Fruit fly (Drosophila melanogaster) Kc167 (cell line): ENCODE measurements around the gene CG42780.

ENCODE experiments used
- Myc ChIP-seq: fragments of >200 bp; optimal IDR thresholded peaks from 2 replicates; lab custom pipeline; 2017; ENCODE audit warnings: missing external identifiers
- Sin3A ChIP-seq: fragments of >200 bp; optimal IDR thresholded peaks from 2 replicates; lab custom pipeline; 2018; ENCODE audit warnings: missing external identifiers
- h ChIP-seq: fragments of >200 bp; optimal IDR thresholded peaks from 3 replicates; lab custom pipeline; 2018; ENCODE audit warnings: missing external identifiers
- insv ChIP-seq: fragments of >200 bp; optimal IDR thresholded peaks from 3 replicates; lab custom pipeline; 2018; ENCODE audit warnings: missing external identifiers
- psq ChIP-seq: fragments of >200 bp; optimal IDR thresholded peaks from 2 replicates; lab custom pipeline; 2017; ENCODE audit warnings: missing external identifiers
- ttk ChIP-seq: sonication (Bioruptor generic); optimal IDR thresholded peaks from 2 replicates; lab custom pipeline; 2017; ENCODE audit warnings: missing external identifiers

The CG42780 gene

DNA sequence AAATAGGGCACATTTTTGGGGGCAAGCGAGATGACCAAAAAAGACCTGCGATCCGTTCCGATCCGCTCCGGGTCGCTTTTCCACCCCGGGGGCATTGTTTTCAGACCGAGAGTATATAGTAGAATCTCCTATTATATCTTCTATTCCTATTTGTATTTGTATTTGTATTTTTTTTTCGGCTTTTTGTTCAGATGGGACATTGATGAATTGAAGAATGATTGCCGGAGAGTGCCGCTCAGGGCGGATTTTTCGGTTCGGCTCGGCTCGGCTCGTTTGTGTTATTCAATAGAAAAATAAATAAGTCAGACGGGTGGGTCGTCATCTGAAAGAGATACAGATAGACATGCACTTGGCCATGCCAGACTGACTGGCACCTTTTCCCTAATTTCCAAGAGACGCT, 10.2 kb downstream of the CG42780 start:
- no peak for TF ChIP-seq Sin3A (lab: Kevin White, UChicago)
- no peak for TF ChIP-seq psq (lab: Kevin White, UChicago)
- TF ChIP-seq insv (lab: Kevin White, UChicago), result no peak
- TF ChIP-seq Myc (lab: Kevin White, UChicago), result no peak
- no peak for TF ChIP-seq h (lab: Kevin White, UChicago)
- TF ChIP-seq ttk (lab: Kevin White, UChicago), result no peak

DNA sequence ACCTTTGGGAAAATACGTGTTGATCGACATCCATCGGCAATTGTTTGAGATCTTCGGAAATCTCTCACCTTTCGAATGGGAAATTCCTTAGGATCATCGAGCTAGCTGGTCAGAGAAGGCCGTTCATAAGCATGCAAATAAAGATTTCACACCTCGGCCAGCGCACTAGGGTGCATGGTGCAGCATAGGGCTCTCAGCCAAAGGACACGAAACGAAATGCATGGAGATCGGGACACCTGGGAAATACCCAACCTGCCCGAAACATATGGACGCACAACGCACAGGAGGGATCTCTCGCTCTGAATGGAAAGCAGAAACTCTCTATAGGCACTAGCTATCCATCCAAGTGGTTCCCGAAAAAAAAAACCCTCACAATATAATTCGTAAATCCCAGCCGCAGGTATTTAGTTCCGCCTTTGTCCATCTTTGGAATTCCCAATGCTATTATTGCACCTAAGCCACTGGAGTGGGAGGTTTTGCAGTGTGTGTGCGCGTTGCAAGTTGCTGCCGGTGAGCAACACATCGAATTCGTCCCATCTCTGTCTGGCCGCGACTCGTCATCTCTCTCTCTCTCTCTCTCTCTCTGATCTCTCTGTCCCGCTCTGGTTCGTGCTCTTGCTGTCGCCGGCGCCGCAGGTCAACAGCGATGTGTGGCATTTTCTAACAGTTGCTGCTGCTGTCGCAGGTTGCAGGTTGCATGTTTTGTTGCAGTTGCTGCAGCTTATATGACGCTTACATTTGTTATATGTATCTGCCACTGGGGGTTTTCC, 11.4 kb downstream of the CG42780 start:
- TF ChIP-seq Myc (lab: Kevin White, UChicago) (no peak), ttk (lab: Kevin White, UChicago) (no peak), h (lab: Kevin White, UChicago) (no peak), psq (lab: Kevin White, UChicago) (no peak), insv (lab: Kevin White, UChicago) (no peak), Sin3A (lab: Kevin White, UChicago) (no peak)

DNA sequence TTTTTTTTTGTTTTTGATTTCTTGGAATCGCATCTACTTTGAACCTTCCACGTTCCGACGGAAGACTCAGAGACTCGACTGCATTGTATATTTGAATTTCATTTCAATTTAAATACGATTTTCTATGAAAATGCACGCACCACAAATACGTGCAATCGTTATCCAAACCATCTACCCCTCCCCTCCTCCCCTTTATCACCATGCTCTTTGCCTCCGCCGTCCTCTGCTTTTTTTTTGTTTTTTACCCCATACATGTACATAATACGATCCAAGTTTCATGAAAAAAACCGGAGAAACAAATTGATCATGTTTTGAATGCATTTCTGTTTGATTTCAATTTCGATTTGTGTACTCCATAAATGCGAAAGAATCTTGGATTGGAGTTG, 12.3 kb downstream of the CG42780 start:
- TF ChIP-seq Myc (lab: Kevin White, UChicago) (no peak), Sin3A (lab: Kevin White, UChicago) (no peak), insv (lab: Kevin White, UChicago) (no peak), ttk (lab: Kevin White, UChicago) (no peak), h (lab: Kevin White, UChicago) (no peak), psq (lab: Kevin White, UChicago) (no peak)

DNA sequence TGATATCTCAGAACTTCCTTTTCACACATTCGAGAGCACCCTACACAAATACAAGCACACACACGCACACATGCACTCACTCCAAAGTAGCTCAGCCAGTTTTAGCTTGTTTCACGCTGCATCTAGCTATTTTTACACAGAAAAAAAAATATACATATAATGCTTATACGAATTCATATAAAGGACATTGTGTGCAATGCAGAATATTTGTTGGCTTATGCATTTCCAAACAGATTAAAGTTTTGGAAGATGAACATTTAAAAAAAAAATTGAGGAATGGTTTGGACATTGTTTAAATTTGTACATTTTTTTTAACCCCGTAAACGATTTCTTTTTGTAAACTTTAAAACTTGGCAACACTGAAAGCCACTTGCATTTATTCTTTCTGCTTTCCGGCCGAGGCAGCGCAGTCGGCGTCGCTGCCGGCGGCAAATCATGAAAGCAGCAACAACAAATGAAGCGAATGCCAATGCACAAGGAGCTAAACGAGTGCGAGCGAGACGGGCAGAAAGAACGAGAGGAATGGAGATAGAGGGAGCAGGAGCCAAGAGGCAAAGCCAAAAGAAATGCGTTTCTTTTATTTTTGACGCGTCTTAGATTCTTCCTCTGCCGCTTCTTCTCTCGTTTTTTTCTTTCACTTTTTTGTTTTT, 12.8 kb downstream of the CG42780 start:
- no peak for TF ChIP-seq Myc (lab: Kevin White, UChicago)
- no peak for TF ChIP-seq h (lab: Kevin White, UChicago)
- TF ChIP-seq Sin3A (lab: Kevin White, UChicago), result no peak
- no peak for TF ChIP-seq psq (lab: Kevin White, UChicago)
- no peak for TF ChIP-seq insv (lab: Kevin White, UChicago)
- no peak for TF ChIP-seq ttk (lab: Kevin White, UChicago)

DNA sequence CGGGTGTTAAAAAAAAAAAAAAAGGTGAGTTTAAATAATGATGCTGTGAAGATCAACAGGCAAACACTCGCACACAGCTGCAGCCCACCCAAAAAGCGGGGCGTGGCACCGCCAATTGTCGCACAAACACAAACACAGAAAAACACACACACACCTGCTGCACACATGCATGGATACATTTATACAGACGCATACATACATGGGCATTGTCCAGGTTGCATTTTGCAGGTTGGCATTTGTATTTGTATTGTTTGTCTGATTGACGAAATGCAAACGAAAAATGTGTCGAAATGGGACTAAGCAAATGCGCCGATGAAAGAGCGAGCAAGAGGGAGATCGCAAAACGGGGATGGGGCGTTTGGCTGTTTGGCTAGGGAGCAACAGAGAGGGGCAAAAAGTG, 13.5 kb downstream of the CG42780 start:
- no peak for TF ChIP-seq psq (lab: Kevin White, UChicago)
- no peak for TF ChIP-seq insv (lab: Kevin White, UChicago)
- no peak for TF ChIP-seq Myc (lab: Kevin White, UChicago)
- TF ChIP-seq h (lab: Kevin White, UChicago), result no peak
- TF ChIP-seq ttk (lab: Kevin White, UChicago), result no peak
- TF ChIP-seq Sin3A (lab: Kevin White, UChicago), result no peak

DNA sequence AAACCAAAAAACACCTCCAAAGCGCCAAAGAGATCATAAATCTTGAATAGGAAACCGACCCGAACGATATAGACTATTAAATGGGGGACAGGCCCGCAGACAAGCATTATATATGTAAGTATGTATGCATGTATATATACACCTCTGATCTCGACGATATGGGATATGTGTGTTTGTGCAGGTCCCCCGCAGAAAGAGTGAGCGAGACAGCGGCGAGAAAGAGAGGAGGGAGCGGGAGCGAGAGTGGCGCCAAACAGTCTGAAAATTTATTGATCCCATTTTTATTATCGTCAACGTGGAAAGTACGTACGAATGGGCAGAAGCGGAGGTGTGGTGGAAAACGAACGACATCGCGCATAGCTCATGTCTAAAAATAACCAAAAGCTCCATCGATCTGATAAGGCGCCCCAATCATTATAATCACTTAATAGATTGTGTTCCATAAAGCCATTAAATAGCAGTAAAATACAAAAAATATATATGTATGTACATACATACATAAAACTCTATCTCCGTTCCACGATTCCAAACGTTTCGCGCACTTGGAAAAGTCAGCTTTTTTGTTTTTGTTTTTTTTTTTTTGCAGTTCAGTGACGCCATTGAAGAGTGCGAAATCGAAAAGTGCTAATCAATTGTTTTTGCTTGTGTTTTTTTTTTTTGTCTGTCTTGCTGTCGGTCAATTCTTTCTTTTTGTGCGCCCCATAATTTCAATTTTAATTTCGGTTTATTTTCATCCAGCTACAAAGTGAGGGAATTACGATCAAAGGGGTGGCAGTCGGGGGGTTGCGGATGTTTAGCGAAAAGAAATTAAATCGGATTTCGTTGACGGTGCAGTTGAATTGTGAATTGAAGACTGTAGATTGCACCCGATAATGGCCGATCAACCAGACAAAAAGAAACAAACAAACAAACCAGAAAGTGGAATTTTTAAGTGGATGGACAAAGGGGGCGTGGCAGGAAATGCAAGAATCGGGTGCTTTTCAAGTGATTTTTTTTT, 14.5 kb downstream of the CG42780 start:
- TF ChIP-seq ttk (lab: Kevin White, UChicago) (no peak), Sin3A (lab: Kevin White, UChicago) (no peak), Myc (lab: Kevin White, UChicago) (no peak), insv (lab: Kevin White, UChicago) (no peak)

DNA sequence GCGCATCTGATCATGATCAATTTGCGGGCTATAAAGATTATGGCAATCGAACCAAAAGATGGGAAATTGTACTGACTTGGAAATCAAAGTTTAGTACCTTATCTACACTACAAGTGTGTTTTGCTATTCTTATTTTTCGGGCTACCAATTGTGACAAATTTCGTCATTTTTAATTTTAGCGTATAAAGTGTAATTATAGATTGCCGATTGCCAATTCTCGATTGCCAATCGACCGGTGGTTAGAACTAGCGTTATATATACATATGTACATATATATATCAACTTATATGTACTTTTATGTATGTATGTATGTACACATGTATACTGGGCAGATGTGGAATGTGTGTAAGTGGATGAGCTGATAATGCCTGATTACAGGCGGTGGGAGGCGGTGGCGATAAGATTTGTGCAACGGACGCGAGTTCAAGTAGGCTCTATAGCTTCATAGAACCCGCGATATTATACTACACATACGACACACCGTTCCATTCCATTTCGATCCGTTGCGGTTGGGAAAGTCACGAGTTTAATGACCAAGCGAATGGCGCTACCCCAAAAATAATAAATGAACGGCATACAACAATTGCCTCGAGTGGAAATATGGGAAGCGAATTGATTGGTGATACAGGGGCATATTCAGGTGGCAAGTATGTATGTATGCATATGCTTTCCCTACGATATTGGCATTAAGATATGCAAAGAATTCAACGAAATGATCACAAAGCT, 15.9 kb downstream of the CG42780 start:
- no peak for TF ChIP-seq insv (lab: Kevin White, UChicago)
- no peak for TF ChIP-seq Sin3A (lab: Kevin White, UChicago)
- TF ChIP-seq Myc (lab: Kevin White, UChicago), result no peak
- no peak for TF ChIP-seq h (lab: Kevin White, UChicago)
- TF ChIP-seq ttk (lab: Kevin White, UChicago), result no peak
- TF ChIP-seq psq (lab: Kevin White, UChicago), result no peak

DNA sequence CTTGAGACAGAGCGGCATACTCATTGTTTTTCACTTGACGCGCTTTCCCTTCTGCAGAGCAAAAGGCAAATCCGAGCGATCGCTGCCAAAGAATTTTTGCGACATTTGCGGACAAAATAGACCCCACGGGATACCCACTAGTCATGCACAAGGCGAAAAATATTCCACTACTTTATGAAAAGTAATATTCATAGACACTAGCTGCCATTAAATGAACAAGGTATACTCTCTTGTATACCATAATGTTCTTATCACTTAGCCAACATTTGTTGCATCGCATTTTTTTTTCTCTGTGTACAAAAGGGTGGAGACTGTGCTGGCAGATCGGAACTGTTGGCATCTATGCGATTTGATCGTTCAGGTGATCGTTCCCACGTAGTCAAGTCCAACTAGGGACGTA, 19.6 kb downstream of the CG42780 start:
- no peak for TF ChIP-seq psq (lab: Kevin White, UChicago)
- no peak for TF ChIP-seq insv (lab: Kevin White, UChicago)

DNA sequence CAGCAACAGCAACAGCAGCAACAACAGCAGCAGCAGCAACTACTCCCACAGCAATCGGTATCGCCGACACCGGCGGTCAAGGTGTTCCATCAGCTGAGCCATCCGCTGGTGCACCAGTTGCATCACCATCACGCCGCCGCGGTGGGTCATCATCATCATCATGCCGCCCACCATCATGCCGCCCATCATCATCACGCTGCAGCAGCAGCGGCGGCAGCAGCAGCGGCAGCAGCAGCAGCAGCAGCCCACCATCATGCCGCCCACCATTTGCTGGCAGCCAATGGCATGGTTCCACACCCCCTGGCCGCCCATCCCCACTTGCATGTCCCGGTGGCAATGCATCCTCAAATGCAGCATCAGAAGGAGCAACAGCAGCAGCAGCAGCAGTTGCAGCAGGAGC, 23.2 kb downstream of the CG42780 start:
- TF ChIP-seq Myc (lab: Kevin White, UChicago) (no peak), ttk (lab: Kevin White, UChicago) (no peak), psq (lab: Kevin White, UChicago) (no peak), h (lab: Kevin White, UChicago) (no peak), Sin3A (lab: Kevin White, UChicago) (no peak), insv (lab: Kevin White, UChicago) (no peak)

DNA sequence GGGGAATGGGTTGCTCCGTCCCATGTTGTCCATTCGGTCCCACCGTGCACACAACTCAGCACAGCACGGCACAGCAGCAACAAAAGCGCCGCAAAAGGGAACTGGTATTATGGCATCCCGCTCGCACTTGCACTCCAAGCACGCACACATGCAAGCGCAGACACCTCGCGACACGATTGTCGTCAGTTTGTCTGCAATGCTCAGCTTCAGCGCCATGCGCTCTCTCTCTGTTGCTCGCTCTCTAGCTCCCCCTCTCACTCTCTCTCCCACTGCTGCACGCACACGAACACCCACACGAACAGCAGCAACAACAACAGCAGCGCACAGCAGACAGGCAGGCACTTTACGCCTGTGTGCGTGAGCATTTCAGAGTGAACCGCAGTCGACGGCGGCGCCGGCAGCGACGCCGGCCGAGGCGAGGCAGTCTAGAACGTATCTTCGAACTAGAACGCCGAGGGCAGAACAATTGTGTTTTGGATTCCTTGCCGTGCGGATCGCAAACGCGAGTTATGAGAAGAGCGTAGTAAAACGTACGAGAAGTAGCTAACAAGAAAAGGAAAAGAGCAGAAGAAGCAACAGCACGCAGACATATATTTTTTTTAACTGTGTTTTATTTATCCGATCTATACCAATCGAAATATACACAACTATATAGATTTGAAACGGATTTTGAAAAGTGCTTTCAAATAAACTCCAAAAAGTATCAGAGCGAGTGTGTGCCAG, 24.4 kb downstream of the CG42780 start, which contains the start of gene brk:
Gene brk (plus strand): TSS at position 462 of the 723 bp plus-strand sequence.
- TF ChIP-seq ttk (lab: Kevin White, UChicago) (no peak), Sin3A (lab: Kevin White, UChicago) (no peak), Myc (lab: Kevin White, UChicago) (no peak)
